Fruit fly (Drosophila melanogaster): ENCODE results near the gene CG31088.

CG31088 gene

dm6 chr3R:15993139-15993804 lies 42.5 kb upstream of the CG31088 start (continued):
- peak; percentile 32 for TF ChIP-seq CG7839 (tag; optimal IDR thresholded peaks at IDR 0.05)
- peak; percentile 21 for TF ChIP-seq grau (tag; optimal IDR thresholded peaks at IDR 0.05)
- no peak for TF ChIP-seq D19A (tag; optimal IDR thresholded peaks at IDR 0.05)
- peak; percentile 78; the same call in 2 of the 3 replicates for TF ChIP-seq CG2199 (GFP tag; IDR thresholded peaks at IDR 0.05)
- TF ChIP-seq cg (GFP tag; optimal IDR thresholded peaks at IDR 0.05): peak; percentile 64
- peak; percentile 81 for TF ChIP-seq HmgZ (tag; optimal IDR thresholded peaks at IDR 0.05)
- peak; percentile 7 for TF ChIP-seq dmrt99B (tag; optimal IDR thresholded peaks at IDR 0.05)
- TF ChIP-seq pan (optimal IDR thresholded peaks at IDR 0.05): no peak
- TF ChIP-seq pan (GFP tag; optimal IDR thresholded peaks at IDR 0.05 in 1 of 2, IDR thresholded peaks at IDR 0.05 in 1 of 2): peak in 1 of 2 experiments; percentile 23
- TF ChIP-seq bbx (GFP tag; IDR thresholded peaks at IDR 0.05; ENCODE audit: partially characterized antibody): peak; percentile 49
- TF ChIP-seq CG4424 (GFP tag; optimal IDR thresholded peaks at IDR 0.05): no peak
- TF ChIP-seq hth (optimal IDR thresholded peaks at IDR 0.05): no peak
- no peak for TF ChIP-seq Gsc (GFP tag; IDR thresholded peaks at IDR 0.05)
- TF ChIP-seq Ets65A (GFP tag): no peak
- no peak for TF ChIP-seq otp (GFP tag; IDR thresholded peaks at IDR 0.05)
- TF ChIP-seq Elba2 (GFP tag; optimal IDR thresholded peaks at IDR 0.05): no peak
- TF ChIP-seq H15 (GFP tag; IDR thresholded peaks at IDR 0.05): no peak
- no peak for TF ChIP-seq Camta (GFP tag; optimal IDR thresholded peaks at IDR 0.05)
- 0 out of 2 replicates have a peak, but pooled peaks have one; percentile 11 for TF ChIP-seq Oaz (GFP tag; IDR thresholded peaks at IDR 0.05)
- peak; percentile 23; the same call in 1 of the 2 replicates for TF ChIP-seq hbn (GFP tag; IDR thresholded peaks at IDR 0.05; ENCODE audit: partially characterized antibody)
- TF ChIP-seq ab (GFP tag; optimal IDR thresholded peaks at IDR 0.05): no peak
- TF ChIP-seq ftz-f1 (GFP tag; optimal IDR thresholded peaks at IDR 0.05): peak; percentile 93
- no peak for TF ChIP-seq lilli (GFP tag; optimal IDR thresholded peaks at IDR 0.05)
- TF ChIP-seq CG17829 (tag; optimal IDR thresholded peaks at IDR 0.05): peak; percentile 32
- TF ChIP-seq CG13287 (GFP tag; IDR thresholded peaks at IDR 0.05; ENCODE audit: partially characterized antibody): peak; percentile 25; the same call in 1 of the 2 replicates
- peak; percentile 85 for TF ChIP-seq CG10321 (GFP tag; IDR thresholded peaks at IDR 0.05)
- no peak for TF ChIP-seq Sry-δ (GFP tag; optimal IDR thresholded peaks at IDR 0.05)
- TF ChIP-seq CG34224 (GFP tag; IDR thresholded peaks at IDR 0.05; ENCODE audit: partially characterized antibody): no peak; the same call in 1 of the 3 replicates
- peak; percentile 51 for TF ChIP-seq nerfin-2 (GFP tag; IDR thresholded peaks at IDR 0.05; ENCODE audit: partially characterized antibody)
- no peak for TF ChIP-seq bigmax (GFP tag; optimal IDR thresholded peaks at IDR 0.05)
- no peak for TF ChIP-seq zfh1 (GFP tag; IDR thresholded peaks at IDR 0.05)
- no peak for TF ChIP-seq CG4617 (GFP tag; optimal IDR thresholded peaks at IDR 0.05; ENCODE audit: borderline replicate concordance)
- no peak for TF ChIP-seq C15 (GFP tag; IDR thresholded peaks at IDR 0.05)
- no peak for TF ChIP-seq CG15514 (GFP tag; optimal IDR thresholded peaks at IDR 0.05)
- no peak for TF ChIP-seq B-H1 (GFP tag; IDR thresholded peaks at IDR 0.05)
- peak; percentile 61; the same call in 2 of the 3 replicates for TF ChIP-seq sr (GFP tag; IDR thresholded peaks at IDR 0.05)
- TF ChIP-seq CG2678 (tag; optimal IDR thresholded peaks at IDR 0.05): no peak
- TF ChIP-seq MESR4 (GFP tag; optimal IDR thresholded peaks at IDR 0.05): no peak
- peak; percentile 80 for TF ChIP-seq Adf1 (GFP tag; IDR thresholded peaks at IDR 0.05)
- TF ChIP-seq Ets97D (GFP tag; optimal IDR thresholded peaks at IDR 0.05): no peak
- TF ChIP-seq usp (GFP tag; optimal IDR thresholded peaks at IDR 0.05): no peak
- TF ChIP-seq CG13624 (GFP tag; optimal IDR thresholded peaks at IDR 0.05): no peak
- no peak for TF ChIP-seq CG31388 (GFP tag; optimal IDR thresholded peaks at IDR 0.05)
- no peak for TF ChIP-seq dimm (GFP tag; IDR thresholded peaks at IDR 0.05)
- no peak for TF ChIP-seq lov (optimal IDR thresholded peaks at IDR 0.05)
- no peak for TF ChIP-seq lov (GFP tag; IDR thresholded peaks at IDR 0.05)
- TF ChIP-seq shn (GFP tag; optimal IDR thresholded peaks at IDR 0.05): no peak
- no peak for TF ChIP-seq pzg (GFP tag; optimal IDR thresholded peaks at IDR 0.05)
- no peak for TF ChIP-seq CG17802 (tag; optimal IDR thresholded peaks at IDR 0.05)
- TF ChIP-seq CG2116 (GFP tag; optimal IDR thresholded peaks at IDR 0.05): no peak
- no peak for TF ChIP-seq wdn (GFP tag; IDR thresholded peaks at IDR 0.05)
